Worm (Caenorhabditis elegans) whole organism, L2 larva: ENCODE measurements around the gene ctr-9.

Source experiments
- C34F6.9 ChIP-seq: fragments of 150-350 bp; optimal IDR thresholded peaks from 2 replicates; lab custom pipeline; 2014; ENCODE audit warnings: missing biosample characterization, missing genetic modification characterization
- R02D3.7 ChIP-seq: fragments of 150-350 bp; optimal IDR thresholded peaks from 2 replicates; lab custom pipeline; 2014; ENCODE audit warnings: missing biosample characterization, missing genetic modification characterization
- Y55F3AM.14 ChIP-seq: fragments of 200-800 bp; sonication (Bioruptor generic); optimal IDR thresholded peaks from 2 replicates; lab custom pipeline; 2018; ENCODE audit warnings: mild to moderate bottlenecking, missing genetic modification characterization, missing compliant biosample characterization
- ZK546.5 ChIP-seq: sonication (generic microtip); optimal IDR thresholded peaks from 2 replicates; lab custom pipeline; 2017; ENCODE audit warnings: missing biosample characterization, missing genetic modification characterization
- alr-1 ChIP-seq: fragments of 150-350 bp; optimal IDR thresholded peaks from 2 replicates; lab custom pipeline; 2014; ENCODE audit warnings: missing biosample characterization, missing genetic modification characterization
- aly-2 ChIP-seq: fragments of 150-350 bp; optimal IDR thresholded peaks from 2 replicates; lab custom pipeline; 2014; ENCODE audit warnings: missing biosample characterization, missing genetic modification characterization
- blmp-1 ChIP-seq: sonication (generic microtip); optimal IDR thresholded peaks from 2 replicates; lab custom pipeline; 2017; ENCODE audit warnings: missing genetic modification characterization, mild to moderate bottlenecking, missing compliant biosample characterization, antibody characterized with exemption, moderate library complexity; ENCODE audit not compliant: insufficient read depth
- ceh-82 ChIP-seq: fragments of 150-350 bp; optimal IDR thresholded peaks from 2 replicates; lab custom pipeline; 2014; ENCODE audit warnings: missing biosample characterization, missing genetic modification characterization
- crh-2 ChIP-seq: sonication (generic microtip); optimal IDR thresholded peaks from 2 replicates; lab custom pipeline; 2017; ENCODE audit warnings: missing biosample characterization, missing genetic modification characterization
- egl-27 ChIP-seq: sonication (generic microtip); optimal IDR thresholded peaks from 3 replicates; lab custom pipeline; 2017; ENCODE audit warnings: missing biosample characterization, missing genetic modification reagents, missing genetic modification characterization
- elt-1 ChIP-seq: fragments of 150-350 bp; optimal IDR thresholded peaks from 2 replicates; lab custom pipeline; 2014; ENCODE audit warnings: missing biosample characterization, missing genetic modification characterization
- elt-3 ChIP-seq: sonication (generic microtip); optimal IDR thresholded peaks from 2 replicates; lab custom pipeline; 2017; ENCODE audit warnings: missing biosample characterization, missing genetic modification characterization
- gmeb-1 ChIP-seq: fragments of 150-350 bp; optimal IDR thresholded peaks from 2 replicates; lab custom pipeline; 2014; ENCODE audit warnings: missing biosample characterization, missing genetic modification characterization
- lin-11 ChIP-seq: fragments of 150-350 bp; sonication (generic microtip); optimal IDR thresholded peaks from 2 replicates; lab custom pipeline; 2014; ENCODE audit warnings: missing biosample characterization, missing genetic modification characterization, inconsistent platforms, mixed read lengths
- lin-13 ChIP-seq: fragments of 150-350 bp; optimal IDR thresholded peaks from 2 replicates; lab custom pipeline; 2014; ENCODE audit warnings: missing biosample characterization, missing genetic modification reagents, missing genetic modification characterization
- lsy-2 ChIP-seq, 2 experiments: fragments of 150-350 bp in 1 of 2; sonication (generic microtip) in 1 of 2; optimal IDR thresholded peaks; 2 replicates each; lab custom pipeline; 2014 to 2017; ENCODE audit warnings: missing biosample characterization in 2 of 2, missing genetic modification characterization in 2 of 2
- mab-5 ChIP-seq: fragments of 150-350 bp; optimal IDR thresholded peaks from 2 replicates; lab custom pipeline; 2014; ENCODE audit warnings: missing biosample characterization, missing genetic modification characterization
- mdl-1 ChIP-seq, 2 experiments: fragments of 150-350 bp in 1 of 2; sonication (generic microtip) in 1 of 2; optimal IDR thresholded peaks; 2 replicates each; lab custom pipeline; 2017; ENCODE audit warnings: missing biosample characterization in 2 of 2, missing genetic modification characterization in 2 of 2
- nhr-10 ChIP-seq: sonication (generic microtip); optimal IDR thresholded peaks from 2 replicates; lab custom pipeline; 2017; ENCODE audit warnings: missing biosample characterization, missing genetic modification characterization
- nhr-11 ChIP-seq: fragments of 150-350 bp; optimal IDR thresholded peaks from 2 replicates; lab custom pipeline; 2014; ENCODE audit warnings: missing biosample characterization, missing genetic modification characterization
- nhr-12 ChIP-seq: fragments of 150-350 bp; optimal IDR thresholded peaks from 2 replicates; lab custom pipeline; 2014; ENCODE audit warnings: missing biosample characterization, missing genetic modification characterization
- nhr-237 ChIP-seq: fragments of 150-350 bp; optimal IDR thresholded peaks from 2 replicates; lab custom pipeline; 2014; ENCODE audit warnings: missing biosample characterization, missing genetic modification characterization
- nhr-25 ChIP-seq: fragments of 150-350 bp; sonication (generic microtip); optimal IDR thresholded peaks from 3 replicates; lab custom pipeline; 2014; ENCODE audit warnings: missing biosample characterization, missing genetic modification characterization
- peb-1 ChIP-seq: fragments of 150-350 bp; optimal IDR thresholded peaks from 2 replicates; lab custom pipeline; 2014; ENCODE audit warnings: missing biosample characterization, missing genetic modification characterization
- sem-4 ChIP-seq: fragments of 150-350 bp; optimal IDR thresholded peaks from 2 replicates; lab custom pipeline; 2014; ENCODE audit warnings: missing biosample characterization, missing genetic modification reagents, missing genetic modification characterization
- skn-1 ChIP-seq: sonication (generic microtip); optimal IDR thresholded peaks from 2 replicates; lab custom pipeline; 2017; ENCODE audit warnings: missing biosample characterization, missing genetic modification characterization
- sma-3 ChIP-seq: sonication (generic microtip); optimal IDR thresholded peaks from 2 replicates; lab custom pipeline; 2016; ENCODE audit warnings: missing genetic modification reagents, missing genetic modification characterization, missing compliant biosample characterization
- snpc-4 ChIP-seq: fragments of 150-350 bp; optimal IDR thresholded peaks from 2 replicates; lab custom pipeline; 2014; ENCODE audit warnings: missing biosample characterization, missing genetic modification characterization
- unc-55 ChIP-seq: fragments of 150-350 bp; sonication (generic microtip); optimal IDR thresholded peaks from 3 replicates; lab custom pipeline; 2014; ENCODE audit warnings: missing biosample characterization, missing genetic modification reagents, missing genetic modification characterization
- unc-62 ChIP-seq: fragments of 150-350 bp; optimal IDR thresholded peaks from 2 replicates; lab custom pipeline; 2014; ENCODE audit warnings: missing biosample characterization, missing genetic modification reagents, missing genetic modification characterization
- zag-1 ChIP-seq: fragments of 150-350 bp; optimal IDR thresholded peaks from 2 replicates; lab custom pipeline; 2014; ENCODE audit warnings: missing biosample characterization, missing genetic modification characterization
- ztf-1 ChIP-seq: fragments of 200-800 bp; sonication (Bioruptor generic); conservative IDR thresholded peaks from 2 replicates; pipeline ENCODE4 v1.3.6; 2022; ENCODE audit warnings: missing genetic modification characterization, missing compliant biosample characterization
- ztf-11 ChIP-seq: sonication (generic microtip); optimal IDR thresholded peaks from 2 replicates; lab custom pipeline; 2017; ENCODE audit warnings: missing biosample characterization, missing genetic modification characterization
- ztf-4 ChIP-seq: fragments of 150-350 bp; optimal IDR thresholded peaks from 2 replicates; lab custom pipeline; 2014; ENCODE audit warnings: missing biosample characterization, missing genetic modification characterization

Gene ctr-9

ce11 chrIII:9523581-9523980 is 32.4 kb downstream of the ctr-9 start, which contains the start of gene mrps-23:
TSS of gene mrps-23 (minus strand) at chrIII:9523672.
- TF ChIP-seq aly-2: no peak
- no peak for TF ChIP-seq mab-5
- TF ChIP-seq unc-55: peak; percentile 24
- peak; percentile 14 for TF ChIP-seq nhr-25
- TF ChIP-seq Y55F3AM.14: no peak
- peak in 1 of 2 experiments; percentile 31 for TF ChIP-seq lsy-2 (tag; optimal IDR thresholded peaks at IDR 0.05; lab: Kevin White, UChicago)
- TF ChIP-seq peb-1 (tag; lab: Kevin White, UChicago): no peak
- TF ChIP-seq, all 48 proteins: peak for 3

- TF ChIP-seq R02D3.7 (tag; lab: Kevin White, UChicago) (no peak), ztf-4 (tag; lab: Kevin White, UChicago) (no peak), skn-1 (tag; lab: Kevin White, UChicago) (no peak), egl-27 (no peak), nhr-12 (no peak), lin-11 (tag; lab: Kevin White, UChicago) (no peak), gmeb-1 (no peak), ztf-11 (tag; lab: Kevin White, UChicago) (no peak), ZK546.5 (no peak), crh-2 (tag; lab: Kevin White, UChicago) (no peak), snpc-4 (tag; lab: Kevin White, UChicago) (no peak), nhr-25 (no peak), sem-4 (no peak), alr-1 (tag; lab: Kevin White, UChicago) (no peak), mab-5 (no peak), ztf-1 (GFP tag; lab: Robert Waterston, UW) (no peak), elt-1 (tag; lab: Kevin White, UChicago) (no peak), unc-62 (GFP tag; lab: Kevin White, UChicago) (no peak)
Observed at ce11 chrIII:9525252-9525651, 34.1 kb downstream of the ctr-9 start, which contains the start of gene trpp-3. TSS of gene trpp-3 (plus strand) at chrIII:9525552.

ce11 chrIII:9526851-9527250 is 35.7 kb downstream of the ctr-9 start, which contains the start of gene ZK1098.6:
TSS of gene ZK1098.6 (plus strand) at chrIII:9527151.
- TF ChIP-seq C34F6.9 (tag; lab: Kevin White, UChicago): no peak
- no peak for TF ChIP-seq nhr-11 (tag; lab: Kevin White, UChicago)

ce11 chrIII:9528824-9529223 is 37.6 kb downstream of the ctr-9 start, which contains the start of gene ZK1098.2:
TSS of gene ZK1098.2 (plus strand) at chrIII:9529159.
- peak in 1 of 2 experiments; percentile 56 for TF ChIP-seq lsy-2 (tag; optimal IDR thresholded peaks at IDR 0.05; lab: Kevin White, UChicago)
- TF ChIP-seq unc-62 (GFP tag; lab: Kevin White, UChicago): no peak
- no peak for TF ChIP-seq nhr-237
- TF ChIP-seq C34F6.9 (tag; lab: Kevin White, UChicago): peak; percentile 48
- TF ChIP-seq unc-55: peak; percentile 31
- TF ChIP-seq skn-1 (tag; lab: Kevin White, UChicago): no peak
- TF ChIP-seq lin-13: no peak
- TF ChIP-seq crh-2 (tag; lab: Kevin White, UChicago): peak; percentile 60
- no peak for TF ChIP-seq nhr-10
- TF ChIP-seq sma-3 (GFP tag; lab: Kevin White, UChicago): no peak
- no peak for TF ChIP-seq zag-1
- no peak for TF ChIP-seq ceh-82 (tag; lab: Kevin White, UChicago)
- no peak for TF ChIP-seq R02D3.7 (tag; lab: Kevin White, UChicago)
- no peak for TF ChIP-seq blmp-1 (tag; lab: Kevin White, UChicago)
- no peak for TF ChIP-seq mab-5
- no peak for TF ChIP-seq egl-27

- TF ChIP-seq mdl-1 (tag; optimal IDR thresholded peaks at IDR 0.05; lab: Kevin White, UChicago) (no peak), nhr-11 (tag; lab: Kevin White, UChicago) (no peak), unc-55 (peak; percentile 51), ceh-82 (tag; lab: Kevin White, UChicago) (no peak), lin-13 (peak; percentile 16), elt-3 (no peak), lsy-2 (tag; optimal IDR thresholded peaks at IDR 0.05; lab: Kevin White, UChicago) (peak in 1 of 2 experiments; percentile 60), gmeb-1 (no peak), C34F6.9 (tag; lab: Kevin White, UChicago) (peak; percentile 65)
Observed at ce11 chrIII:9538655-9539155, 47.5 kb downstream of the ctr-9 start, which contains the start of gene ZK1098.3. TSS of gene ZK1098.3 (minus strand) at chrIII:9538705.
